Fruit fly (Drosophila melanogaster): ENCODE results near the gene ORMDL.

DNA sequence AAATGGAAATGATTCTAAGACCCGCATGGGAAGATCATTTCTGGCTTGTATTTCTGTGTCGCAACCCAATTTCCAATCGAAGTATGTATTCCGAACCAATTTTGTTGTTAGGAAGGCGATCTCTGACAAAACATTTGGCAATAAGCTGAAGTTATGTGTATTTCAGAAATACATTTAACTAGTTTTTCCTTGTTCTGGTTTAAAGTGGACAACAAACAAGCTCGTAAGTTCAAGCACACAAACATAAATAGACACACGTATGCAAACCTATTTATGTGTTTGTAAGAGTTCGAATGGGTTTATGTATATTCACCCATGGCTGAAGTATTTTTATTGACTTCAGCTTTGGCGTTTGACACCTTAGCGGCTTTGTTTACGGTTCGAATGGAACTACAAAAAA is 10.8 kb downstream of the ORMDL start:
- TF ChIP-seq HLH106 (tag; optimal IDR thresholded peaks at IDR 0.05) (no peak), CG9705 (GFP tag; optimal IDR thresholded peaks at IDR 0.05) (no peak), dsf (GFP tag; optimal IDR thresholded peaks at IDR 0.05; ENCODE audit: borderline replicate concordance) (no peak), rgr (GFP tag; optimal IDR thresholded peaks at IDR 0.05) (no peak), Jra (GFP tag; optimal IDR thresholded peaks at IDR 0.05) (no peak), Hr78 (GFP tag; optimal IDR thresholded peaks at IDR 0.05) (no peak), OdsH (GFP tag; optimal IDR thresholded peaks at IDR 0.05) (no peak), Hnf4 (GFP tag; optimal IDR thresholded peaks at IDR 0.05) (no peak), sv (GFP tag; optimal IDR thresholded peaks at IDR 0.05) (no peak), woc (GFP tag; optimal IDR thresholded peaks at IDR 0.05) (no peak), lola (GFP tag; optimal IDR thresholded peaks at IDR 0.05) (no peak), Sp1 (GFP tag; optimal IDR thresholded peaks at IDR 0.05) (no peak)
